Worm (Caenorhabditis elegans) whole organism, late embryonic: ENCODE data around the gene srv-1.

Experiments used
- K02D7.2 ChIP-seq: sonication (generic microtip); optimal IDR thresholded peaks from 2 replicates; lab custom pipeline; 2017; ENCODE audit warnings: mild to moderate bottlenecking, missing genetic modification characterization, missing compliant biosample characterization
- T23F11.4 ChIP-seq: fragments of 200-800 bp; sonication (Bioruptor generic); optimal IDR thresholded peaks from 2 replicates; lab custom pipeline; 2018; ENCODE audit warnings: mild to moderate bottlenecking, missing genetic modification characterization, missing compliant biosample characterization
- ama-1 ChIP-seq: fragments of 150-350 bp; optimal IDR thresholded peaks from 2 replicates; lab custom pipeline; 2014
- ceh-31 ChIP-seq: sonication (generic microtip); optimal IDR thresholded peaks from 2 replicates; lab custom pipeline; 2016; ENCODE audit warnings: missing genetic modification characterization, missing compliant biosample characterization
- ets-4 ChIP-seq: sonication (generic microtip); optimal IDR thresholded peaks from 2 replicates; lab custom pipeline; 2016; ENCODE audit warnings: missing genetic modification characterization, missing compliant biosample characterization
- eyg-1 ChIP-seq: sonication (generic microtip); optimal IDR thresholded peaks from 2 replicates; lab custom pipeline; 2016; ENCODE audit warnings: missing genotype, missing genetic modification characterization, missing compliant biosample characterization
- fax-1 ChIP-seq: sonication (generic microtip); optimal IDR thresholded peaks from 2 replicates; lab custom pipeline; 2016; ENCODE audit warnings: missing genotype, missing genetic modification characterization, missing compliant biosample characterization
- gmeb-2 ChIP-seq: sonication (generic microtip); optimal IDR thresholded peaks from 2 replicates; lab custom pipeline; 2016; ENCODE audit warnings: missing genetic modification characterization, inconsistent platforms, missing compliant biosample characterization
- hlh-15 ChIP-seq: sonication (generic microtip); optimal IDR thresholded peaks from 2 replicates; lab custom pipeline; 2016; ENCODE audit warnings: missing genetic modification characterization, missing compliant biosample characterization
- lin-11 ChIP-seq: fragments of 200-800 bp; sonication (Bioruptor generic); optimal IDR thresholded peaks from 2 replicates; lab custom pipeline; 2018; ENCODE audit warnings: mild to moderate bottlenecking, missing genetic modification characterization, missing compliant biosample characterization
- nfya-1 ChIP-seq: sonication (generic microtip); optimal IDR thresholded peaks from 2 replicates; lab custom pipeline; 2017; ENCODE audit warnings: missing genetic modification characterization, mild to moderate bottlenecking, missing compliant biosample characterization, antibody characterized with exemption, moderate library complexity
- nhr-11 ChIP-seq: fragments of 150-350 bp; optimal IDR thresholded peaks from 2 replicates; lab custom pipeline; 2014; ENCODE audit warnings: missing biosample characterization, missing genetic modification characterization
- nhr-232 ChIP-seq: sonication (generic microtip); optimal IDR thresholded peaks from 2 replicates; lab custom pipeline; 2016; ENCODE audit warnings: missing genetic modification characterization, missing compliant biosample characterization
- pqm-1 ChIP-seq: sonication (generic microtip); optimal IDR thresholded peaks from 2 replicates; lab custom pipeline; 2016; ENCODE audit warnings: missing genetic modification characterization, missing compliant biosample characterization
- ref-2 ChIP-seq: sonication (generic microtip); optimal IDR thresholded peaks from 2 replicates; lab custom pipeline; 2016; ENCODE audit warnings: missing genetic modification characterization, missing compliant biosample characterization
- rnt-1 ChIP-seq: sonication (generic microtip); optimal IDR thresholded peaks from 2 replicates; lab custom pipeline; 2016; ENCODE audit warnings: missing genetic modification characterization, missing compliant biosample characterization
- tbx-2 ChIP-seq: sonication (generic microtip); optimal IDR thresholded peaks from 2 replicates; lab custom pipeline; 2016; ENCODE audit warnings: missing genetic modification characterization, missing compliant biosample characterization
- tbx-7 ChIP-seq: sonication (generic microtip); optimal IDR thresholded peaks from 2 replicates; lab custom pipeline; 2016; ENCODE audit warnings: missing genotype, missing genetic modification characterization, missing compliant biosample characterization
- unc-86 ChIP-seq: sonication (generic microtip); optimal IDR thresholded peaks from 2 replicates; lab custom pipeline; 2016; ENCODE audit warnings: missing genetic modification characterization, missing compliant biosample characterization

The srv-1 gene

ce11 chrIII:6900609-6901008 is 50.4 kb downstream of the srv-1 start:
- TF ChIP-seq fax-1 (tag; lab: Kevin White, UChicago) (no peak), rnt-1 (tag; lab: Kevin White, UChicago) (no peak), tbx-7 (tag; lab: Kevin White, UChicago) (no peak), ceh-31 (no peak), eyg-1 (tag; lab: Kevin White, UChicago) (no peak), lin-11 (tag; lab: Kevin White, UChicago) (no peak), tbx-2 (no peak), nhr-232 (tag; lab: Kevin White, UChicago) (no peak), nhr-11 (tag; lab: Kevin White, UChicago) (no peak), gmeb-2 (tag; lab: Kevin White, UChicago) (no peak), nfya-1 (tag; lab: Kevin White, UChicago) (no peak), pqm-1 (tag; lab: Kevin White, UChicago) (no peak), K02D7.2 (no peak), ref-2 (tag; lab: Kevin White, UChicago) (no peak), T23F11.4 (GFP tag; lab: Kevin White, UChicago) (no peak), unc-86 (tag; lab: Kevin White, UChicago) (no peak), ama-1 (no peak), hlh-15 (tag; lab: Kevin White, UChicago) (no peak), ets-4 (tag; lab: Kevin White, UChicago) (no peak)
